Worm (Caenorhabditis elegans) whole organism, L1 larva: ENCODE data around the gene act-2.

Experiments
- ama-1 ChIP-seq: fragments of 150-350 bp; optimal IDR thresholded peaks from 2 replicates; lab custom pipeline; 2014
- blmp-1 ChIP-seq: fragments of 150-350 bp; optimal IDR thresholded peaks from 2 replicates; lab custom pipeline; 2014; ENCODE audit warnings: missing biosample characterization, missing genetic modification characterization
- egl-27 ChIP-seq, 2 experiments: fragments of 150-350 bp in 1 of 2; sonication (generic microtip); optimal IDR thresholded peaks; 3 replicates each; lab custom pipeline; 2017 to 2018; ENCODE audit warnings: missing biosample characterization in 2 of 2, missing genetic modification characterization in 2 of 2, missing genetic modification reagents in 2 of 2
- jun-1 ChIP-seq: fragments of 150-350 bp; optimal IDR thresholded peaks from 2 replicates; lab custom pipeline; 2014; ENCODE audit warnings: missing biosample characterization, missing genetic modification reagents, missing genetic modification characterization
- lin-39 ChIP-seq: fragments of 150-350 bp; optimal IDR thresholded peaks from 2 replicates; lab custom pipeline; 2014; ENCODE audit warnings: missing biosample characterization, missing genetic modification reagents, missing genetic modification characterization
- mef-2 ChIP-seq: fragments of 150-350 bp; optimal IDR thresholded peaks from 2 replicates; lab custom pipeline; 2014; ENCODE audit warnings: missing biosample characterization, missing genetic modification characterization
- nhr-11 ChIP-seq: fragments of 150-350 bp; optimal IDR thresholded peaks from 2 replicates; lab custom pipeline; 2014; ENCODE audit warnings: missing biosample characterization, missing genetic modification characterization

- TF ChIP-seq jun-1 (tag; lab: Kevin White, UChicago) (no peak), nhr-11 (tag; lab: Kevin White, UChicago) (no peak), mef-2 (no peak), lin-39 (tag; lab: Kevin White, UChicago) (no peak), blmp-1 (tag; lab: Kevin White, UChicago) (no peak), egl-27 (tag; optimal IDR thresholded peaks at IDR 0.05; lab: Kevin White, UChicago) (no peak), ama-1 (lab: Kevin White, UChicago) (no peak)
Measured at ce11 chrV:11043767-11044166, 34.2 kb downstream of the act-2 start, which contains the start of gene C45B11.6.
